Fruit fly (Drosophila melanogaster): ENCODE measurements around the gene RpL36A.

The RpL36A gene

dm6 chr2L:8000578-8001040 is 42.1 kb downstream of the RpL36A start (continued):
- no peak for TF ChIP-seq CG15011 (GFP tag; optimal IDR thresholded peaks at IDR 0.05)
- peak; percentile 66 for TF ChIP-seq Meics (GFP tag; optimal IDR thresholded peaks at IDR 0.05)
- peak; percentile 51 for TF ChIP-seq CG6765 (GFP tag; optimal IDR thresholded peaks at IDR 0.05)
- no peak for TF ChIP-seq CG6689 (GFP tag; IDR thresholded peaks at IDR 0.05)
- peak; percentile 53; the same call in 1 of the 3 replicates for TF ChIP-seq CG11560 (tag; IDR thresholded peaks at IDR 0.05)
- peak; percentile 79 for TF ChIP-seq CG2120 (GFP tag; optimal IDR thresholded peaks at IDR 0.05)
- TF ChIP-seq zfh2 (GFP tag; optimal IDR thresholded peaks at IDR 0.05) = peak; percentile 75
- TF ChIP-seq Kr (GFP tag; optimal IDR thresholded peaks at IDR 0.05) = no peak
- no peak for TF ChIP-seq Dp (GFP tag; optimal IDR thresholded peaks at IDR 0.05)
- peak; percentile 3 for TF ChIP-seq CG10209 (GFP tag; optimal IDR thresholded peaks at IDR 0.05)
- TF ChIP-seq Hey (tag; optimal IDR thresholded peaks at IDR 0.05) = no peak
- TF ChIP-seq CG1792 (GFP tag; optimal IDR thresholded peaks at IDR 0.05) = no peak
- no peak for TF ChIP-seq pita (GFP tag; optimal IDR thresholded peaks at IDR 0.05)
- TF ChIP-seq Deaf1 (tag; optimal IDR thresholded peaks at IDR 0.05) = peak; percentile 4
- TF ChIP-seq CG6791 (GFP tag; IDR thresholded peaks at IDR 0.05; ENCODE audit: partially characterized antibody) = 0 out of 3 replicates have a peak, but pooled peaks have one; percentile 36
- no peak for TF ChIP-seq Abd-B (GFP tag; optimal IDR thresholded peaks at IDR 0.05)
- no peak for TF ChIP-seq H2.0 (GFP tag; IDR thresholded peaks at IDR 0.05)
- TF ChIP-seq CG10274 (GFP tag; optimal IDR thresholded peaks at IDR 0.05) = peak; percentile 97
- TF ChIP-seq gsb (GFP tag; IDR thresholded peaks at IDR 0.05) = no peak
- no peak for TF ChIP-seq eyg (GFP tag; optimal IDR thresholded peaks at IDR 0.05)
- TF ChIP-seq CG6254 (GFP tag; optimal IDR thresholded peaks at IDR 0.05) = no peak
- no peak for TF ChIP-seq CG9876 (GFP tag; optimal IDR thresholded peaks at IDR 0.05)
- peak; percentile 9 for TF ChIP-seq Xbp1 (GFP tag; optimal IDR thresholded peaks at IDR 0.05)
- TF ChIP-seq CG18599 (GFP tag; optimal IDR thresholded peaks at IDR 0.05) = peak; percentile 71
- no peak for TF ChIP-seq CG14710 (tag; optimal IDR thresholded peaks at IDR 0.05)
- TF ChIP-seq ind (GFP tag; optimal IDR thresholded peaks at IDR 0.05) = peak; percentile 12
- no peak for TF ChIP-seq hbn (GFP tag; IDR thresholded peaks at IDR 0.05; ENCODE audit: partially characterized antibody)
- TF ChIP-seq Fer1 (GFP tag; optimal IDR thresholded peaks at IDR 0.05) = peak; percentile 25
- peak; percentile 25 for TF ChIP-seq CG10543 (GFP tag; optimal IDR thresholded peaks at IDR 0.05)
- TF ChIP-seq NK7.1 (GFP tag; optimal IDR thresholded peaks at IDR 0.05) = no peak
- TF ChIP-seq CG43689 (GFP tag; IDR thresholded peaks at IDR 0.05) = no peak
- peak; percentile 61 for TF ChIP-seq CG3281 (GFP tag; optimal IDR thresholded peaks at IDR 0.05)
- peak; percentile 12; the same call in 1 of the 3 replicates for TF ChIP-seq row (GFP tag; IDR thresholded peaks at IDR 0.05)
- no peak for TF ChIP-seq CG16863 (GFP tag; optimal IDR thresholded peaks at IDR 0.05)
- no peak for TF ChIP-seq gcm (GFP tag; optimal IDR thresholded peaks at IDR 0.05)
- peak; percentile 9 for TF ChIP-seq shn (GFP tag; optimal IDR thresholded peaks at IDR 0.05)
- peak; percentile 57 for TF ChIP-seq Rfx (GFP tag; IDR thresholded peaks at IDR 0.05)
- TF ChIP-seq CG18011 (GFP tag; optimal IDR thresholded peaks at IDR 0.05) = no peak
- no peak for TF ChIP-seq dmrt11E (tag; optimal IDR thresholded peaks at IDR 0.05)
- no peak for TF ChIP-seq CG3065 (GFP tag; optimal IDR thresholded peaks at IDR 0.05)
- 0 out of 2 replicates have a peak, but pooled peaks have one; percentile 46 for TF ChIP-seq wdn (GFP tag; IDR thresholded peaks at IDR 0.05)
- TF ChIP-seq HLH54F (GFP tag; optimal IDR thresholded peaks at IDR 0.05) = peak; percentile 45
- peak; percentile 65 for TF ChIP-seq sd (tag; optimal IDR thresholded peaks at IDR 0.05)
- no peak for TF ChIP-seq inv (GFP tag; IDR thresholded peaks at IDR 0.05; ENCODE audit: partially characterized antibody)
- TF ChIP-seq mld (GFP tag; IDR thresholded peaks at IDR 0.05; ENCODE audit: partially characterized antibody) = no peak
- no peak for TF ChIP-seq CG12104 (GFP tag; optimal IDR thresholded peaks at IDR 0.05)
- TF ChIP-seq CG6272 (GFP tag; IDR thresholded peaks at IDR 0.05) = no peak
- TF ChIP-seq CG18764 (GFP tag; optimal IDR thresholded peaks at IDR 0.05) = no peak
- no peak for TF ChIP-seq tio (GFP tag; optimal IDR thresholded peaks at IDR 0.05)
- no peak for TF ChIP-seq oc (tag; optimal IDR thresholded peaks at IDR 0.05)
